Fruit fly (Drosophila melanogaster) whole organism, prepupa: Measurements from ENCODE around the gene PGRP-SA.
A peak's percentile ranks its signal among the peaks of the same experiment; 100 is the strongest.

Experiments
- Blimp-1 ChIP-seq: fragments of 200-800 bp; sonication (Bioruptor generic); optimal IDR thresholded peaks from 3 replicates; lab custom pipeline; 2017; ENCODE audit warnings: missing biosample characterization, missing genetic modification characterization, mild to moderate bottlenecking, moderate library complexity, missing genetic modification reagents
- CG10631 ChIP-seq: fragments of 200-800 bp; sonication (Bioruptor generic); optimal IDR thresholded peaks from 2 replicates; lab custom pipeline; 2016; ENCODE audit warnings: missing biosample characterization, missing genetic modification characterization
- CG11294 ChIP-seq: fragments of 200-800 bp; sonication (Bioruptor generic); IDR thresholded peaks from 2 replicates; pipeline ENCODE4 v1.3.6; 2022; ENCODE audit warnings: missing biosample characterization, missing genetic modification characterization
- CG11762 ChIP-seq: fragments of 200-800 bp; sonication (Bioruptor generic); optimal IDR thresholded peaks from 3 replicates; lab custom pipeline; 2016; ENCODE audit warnings: missing biosample characterization, missing genetic modification characterization; ENCODE audit not compliant: insufficient read depth
- CG11902 ChIP-seq: fragments of 200-800 bp; sonication (Bioruptor generic); optimal IDR thresholded peaks from 3 replicates; lab custom pipeline; 2016; ENCODE audit warnings: missing biosample characterization, missing genetic modification characterization
- CG1621 ChIP-seq: fragments of 200-800 bp; sonication (Bioruptor generic); optimal IDR thresholded peaks from 3 replicates; lab custom pipeline; 2018; ENCODE audit warnings: missing biosample characterization, mild to moderate bottlenecking, missing genetic modification characterization
- CG16779 ChIP-seq: fragments of 200-800 bp; sonication (Bioruptor generic); optimal IDR thresholded peaks from 3 replicates; lab custom pipeline; 2017; ENCODE audit warnings: missing biosample characterization, mild to moderate bottlenecking, missing genetic modification characterization
- CG3032 ChIP-seq: fragments of 200-800 bp; optimal IDR thresholded peaks from 2 replicates; lab custom pipeline; 2019; ENCODE audit warnings: missing biosample characterization, mild to moderate bottlenecking, missing genetic modification characterization, moderate library complexity
- CG31627 ChIP-seq: fragments of 200-800 bp; sonication (Bioruptor generic); optimal IDR thresholded peaks from 3 replicates; lab custom pipeline; 2016; ENCODE audit warnings: missing biosample characterization, missing genetic modification characterization
- CG32006 ChIP-seq: fragments of 200-800 bp; sonication (Bioruptor generic); optimal IDR thresholded peaks from 3 replicates; lab custom pipeline; 2017; ENCODE audit warnings: missing biosample characterization, mild to moderate bottlenecking, missing genetic modification characterization
- CG34406 ChIP-seq: fragments of 200-800 bp; sonication (Bioruptor generic); optimal IDR thresholded peaks from 3 replicates; lab custom pipeline; 2016; ENCODE audit warnings: missing biosample characterization, missing genetic modification characterization
- CG4318 ChIP-seq: fragments of 200-800 bp; sonication (Bioruptor generic); optimal IDR thresholded peaks from 3 replicates; lab custom pipeline; 2017; ENCODE audit warnings: missing biosample characterization, mild to moderate bottlenecking, missing genetic modification characterization
- CG6163 ChIP-seq: fragments of 200-800 bp; sonication (Bioruptor generic); IDR thresholded peaks from 3 replicates; pipeline ENCODE4 v1.3.6; 2022; ENCODE audit warnings: missing biosample characterization, missing genetic modification characterization
- CG6276 ChIP-seq: fragments of 200-800 bp; sonication (Bioruptor generic); optimal IDR thresholded peaks from 2 replicates; lab custom pipeline; 2017; ENCODE audit warnings: missing biosample characterization, mild to moderate bottlenecking, missing genetic modification characterization
- CG6792 ChIP-seq: fragments of 200-800 bp; sonication (Bioruptor generic); optimal IDR thresholded peaks from 3 replicates; lab custom pipeline; 2016; ENCODE audit warnings: missing biosample characterization, missing genetic modification characterization
- CG6808 ChIP-seq: fragments of 200-800 bp; sonication (Bioruptor generic); optimal IDR thresholded peaks from 3 replicates; lab custom pipeline; 2017; ENCODE audit warnings: missing biosample characterization, missing genetic modification characterization, mild to moderate bottlenecking, moderate library complexity, missing genetic modification reagents
- CG6854 ChIP-seq: fragments of 200-800 bp; sonication (Bioruptor generic); optimal IDR thresholded peaks from 2 replicates; lab custom pipeline; 2017; ENCODE audit warnings: missing biosample characterization, mild to moderate bottlenecking, missing genetic modification characterization
- CG8119 ChIP-seq: fragments of 200-800 bp; sonication (Bioruptor generic); IDR thresholded peaks from 3 replicates; pipeline ENCODE4 v1.3.6; 2022; ENCODE audit warnings: missing biosample characterization, missing genetic modification characterization
- Eip75B ChIP-seq: fragments of 200-800 bp; sonication (Bioruptor generic); optimal IDR thresholded peaks from 3 replicates; lab custom pipeline; 2016; ENCODE audit warnings: missing biosample characterization, missing genetic modification characterization
- Eip78C ChIP-seq: fragments of 200-800 bp; sonication (Bioruptor generic); peaks from one replicate; lab custom pipeline; 2016; ENCODE audit warnings: missing biosample characterization, missing genetic modification characterization
- Ets21C ChIP-seq: fragments of 200-800 bp; sonication (Bioruptor generic); optimal IDR thresholded peaks from 3 replicates; lab custom pipeline; 2016; ENCODE audit warnings: missing biosample characterization, missing genetic modification characterization
- Hr39 ChIP-seq: fragments of 200-800 bp; sonication (Bioruptor generic); optimal IDR thresholded peaks from 2 replicates; lab custom pipeline; 2016; ENCODE audit warnings: missing biosample characterization, missing genetic modification characterization
- Hr4 ChIP-seq: fragments of 200-800 bp; sonication (Bioruptor generic); optimal IDR thresholded peaks from 3 replicates; lab custom pipeline; 2016; ENCODE audit warnings: missing biosample characterization, missing genetic modification characterization
- Lpt ChIP-seq: fragments of 200-800 bp; sonication (Bioruptor generic); optimal IDR thresholded peaks from 3 replicates; lab custom pipeline; 2016; ENCODE audit warnings: missing biosample characterization, missing genetic modification characterization
- Met ChIP-seq: fragments of 200-800 bp; sonication (Bioruptor generic); optimal IDR thresholded peaks from 3 replicates; lab custom pipeline; 2016; ENCODE audit warnings: missing biosample characterization, missing genetic modification characterization
- Sox14 ChIP-seq: fragments of 200-800 bp; sonication (Bioruptor generic); optimal IDR thresholded peaks from 3 replicates; lab custom pipeline; 2016; ENCODE audit warnings: missing biosample characterization, missing genetic modification characterization
- Sox15 ChIP-seq: fragments of 200-800 bp; sonication (Bioruptor generic); optimal IDR thresholded peaks from 3 replicates; lab custom pipeline; 2016; ENCODE audit warnings: missing biosample characterization, missing genetic modification characterization
- achi ChIP-seq: fragments of 200-800 bp; sonication (Bioruptor generic); optimal IDR thresholded peaks from 3 replicates; lab custom pipeline; 2016; ENCODE audit warnings: missing biosample characterization, missing genetic modification characterization
- acj6 ChIP-seq: fragments of 200-800 bp; sonication (Bioruptor generic); optimal IDR thresholded peaks from 3 replicates; lab custom pipeline; 2016; ENCODE audit warnings: missing biosample characterization, missing genetic modification characterization
- cyc ChIP-seq: fragments of 200-800 bp; sonication (Bioruptor generic); optimal IDR thresholded peaks from 3 replicates; lab custom pipeline; 2016; ENCODE audit warnings: missing biosample characterization, missing genetic modification characterization
- eg ChIP-seq: fragments of 200-800 bp; sonication (Bioruptor generic); IDR thresholded peaks from 3 replicates; pipeline ENCODE4 v1.3.6; 2022; ENCODE audit warnings: missing biosample characterization, missing genetic modification characterization
- esn ChIP-seq: fragments of 200-800 bp; sonication (Bioruptor generic); optimal IDR thresholded peaks from 2 replicates; lab custom pipeline; 2016; ENCODE audit warnings: missing biosample characterization, mild to moderate bottlenecking, missing genetic modification characterization, moderate library complexity
- fd85E ChIP-seq: fragments of 200-800 bp; sonication (Bioruptor generic); optimal IDR thresholded peaks from 3 replicates; lab custom pipeline; 2016; ENCODE audit warnings: missing biosample characterization, missing genetic modification characterization
- pdm3 ChIP-seq: fragments of 200-800 bp; sonication (Bioruptor generic); optimal IDR thresholded peaks from 3 replicates; lab custom pipeline; 2016; ENCODE audit warnings: missing biosample characterization, missing genetic modification characterization
- salr ChIP-seq, 2 experiments: fragments of 200-800 bp; sonication (Bioruptor generic); optimal IDR thresholded peaks; 3 replicates each; lab custom pipeline; 2016 to 2018; ENCODE audit warnings: missing biosample characterization in 2 of 2, missing genetic modification characterization in 2 of 2, mild to moderate bottlenecking in 1 of 2
- spab ChIP-seq: fragments of 200-800 bp; sonication (Bioruptor generic); optimal IDR thresholded peaks from 2 replicates; lab custom pipeline; 2017; ENCODE audit warnings: missing biosample characterization, mild to moderate bottlenecking, missing genetic modification characterization, missing genetic modification reagents
- ss ChIP-seq, 2 experiments: fragments of 200-800 bp; sonication (Bioruptor generic); optimal IDR thresholded peaks; 2 replicates in 1 of 2; 3 replicates in 1 of 2; lab custom pipeline; 2017 to 2018; ENCODE audit warnings: mild to moderate bottlenecking in 2 of 2, missing biosample characterization in 2 of 2, missing genetic modification characterization in 2 of 2, moderate library complexity in 1 of 2
- vri ChIP-seq: fragments of 200-800 bp; sonication (Bioruptor generic); optimal IDR thresholded peaks from 3 replicates; lab custom pipeline; 2016; ENCODE audit warnings: missing biosample characterization, mild to moderate bottlenecking, missing genetic modification characterization

The PGRP-SA gene

dm6 chrX:11521561-11522546 is 39.6 kb upstream of the PGRP-SA start (continued):
- TF ChIP-seq CG1621 (tag; lab: Kevin White, UChicago) (peak; percentile 3), CG11762 (GFP tag; lab: Kevin White, UChicago) (peak; percentile 32), esn (GFP tag; lab: Kevin White, UChicago) (peak; percentile 41), Eip75B (GFP tag; lab: Kevin White, UChicago) (peak; percentile 56), CG31627 (GFP tag; lab: Kevin White, UChicago) (peak; percentile 20), CG3032 (tag; lab: Kevin White, UChicago) (peak; percentile 49), CG11902 (GFP tag; lab: Kevin White, UChicago) (no peak), achi (GFP tag; lab: Kevin White, UChicago) (peak; percentile 20), CG10631 (peak; percentile 49), CG6163 (GFP tag; lab: Robert Waterston, UW) (peak; percentile 45; the same call in 1 of the 3 replicates), CG8119 (peak; percentile 54), Met (GFP tag; lab: Kevin White, UChicago) (peak; percentile 11), CG6792 (peak; percentile 49), CG11294 (GFP tag; lab: Robert Waterston, UW) (peak; percentile 60; the same call in 1 of the 2 replicates), salr (GFP tag; optimal IDR thresholded peaks at IDR 0.05; lab: Kevin White, UChicago) (peak in 1 of 2 experiments; percentile 49), fd85E (GFP tag; lab: Kevin White, UChicago) (no peak), Hr39 (peak; percentile 20), ss (GFP tag; optimal IDR thresholded peaks at IDR 0.05; lab: Kevin White, UChicago) (peak; percentile 59 to 75), CG4318 (GFP tag; lab: Kevin White, UChicago) (no peak), vri (GFP tag; lab: Kevin White, UChicago) (no peak), Blimp-1 (GFP tag; lab: Kevin White, UChicago) (no peak), Ets21C (GFP tag; lab: Kevin White, UChicago) (no peak), CG6808 (GFP tag; lab: Kevin White, UChicago) (peak; percentile 26), CG16779 (peak; percentile 50), eg (GFP tag; lab: Robert Waterston, UW) (peak; percentile 68; the same call in 2 of the 3 replicates), CG6276 (peak; percentile 39), Sox14 (peak; percentile 42), Lpt (GFP tag; lab: Kevin White, UChicago) (no peak), acj6 (GFP tag; lab: Kevin White, UChicago) (peak; percentile 65), Hr4 (GFP tag; lab: Kevin White, UChicago) (peak; percentile 35), spab (peak; percentile 14), CG34406 (GFP tag; lab: Kevin White, UChicago) (peak; percentile 59), cyc (GFP tag; lab: Kevin White, UChicago) (no peak)
- TF ChIP-seq, all 60 proteins: peak for 43

DNA sequence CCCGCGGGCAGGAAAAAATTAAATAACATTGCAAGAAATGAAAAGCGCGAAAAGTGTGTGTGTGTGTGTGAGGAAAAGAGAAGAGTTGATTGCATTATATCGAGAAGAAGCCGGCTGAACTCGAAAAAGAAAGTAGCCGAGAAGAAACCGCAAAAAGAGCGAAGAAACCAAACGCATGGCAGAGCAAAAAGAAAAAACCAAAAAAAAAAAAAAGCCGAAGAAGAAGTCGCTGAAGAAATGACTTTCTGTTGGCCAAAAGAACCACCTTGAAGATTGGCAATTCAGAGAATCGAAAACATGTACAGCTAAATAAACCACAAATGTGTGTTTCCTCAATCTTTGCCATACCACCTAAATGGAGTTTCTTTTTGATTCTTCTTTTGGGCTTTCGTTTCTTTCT is 37.5 kb upstream of the PGRP-SA start:
- TF ChIP-seq pdm3 (GFP tag; lab: Kevin White, UChicago) (no peak), CG32006 (GFP tag; lab: Kevin White, UChicago) (no peak), CG6854 (GFP tag; lab: Kevin White, UChicago) (peak; percentile 5), CG3032 (tag; lab: Kevin White, UChicago) (no peak), achi (GFP tag; lab: Kevin White, UChicago) (no peak), acj6 (GFP tag; lab: Kevin White, UChicago) (no peak), CG6276 (peak; percentile 20), Eip78C (peak; percentile 69), Blimp-1 (GFP tag; lab: Kevin White, UChicago) (peak; percentile 72), Sox15 (GFP tag; lab: Kevin White, UChicago) (no peak), spab (no peak)
